Worm (Caenorhabditis elegans) whole organism, L3 larva: ENCODE results near the gene C26B9.1.

Source experiments
- ceh-16 ChIP-seq: sonication (generic microtip); optimal IDR thresholded peaks from 2 replicates; lab custom pipeline; 2017; ENCODE audit warnings: missing biosample characterization, missing genetic modification characterization
- egl-27 ChIP-seq: sonication (generic microtip); optimal IDR thresholded peaks from 4 replicates; lab custom pipeline; 2017; ENCODE audit warnings: missing biosample characterization, missing genetic modification reagents, missing genetic modification characterization
- egl-5 ChIP-seq: fragments of 150-350 bp; optimal IDR thresholded peaks from 2 replicates; lab custom pipeline; 2017; ENCODE audit warnings: missing biosample characterization, missing genetic modification reagents, missing genetic modification characterization, inconsistent platforms
- fkh-2 ChIP-seq: fragments of 150-350 bp; optimal IDR thresholded peaks from 2 replicates; lab custom pipeline; 2014; ENCODE audit warnings: missing biosample characterization, missing genetic modification reagents, missing genetic modification characterization
- lin-39 ChIP-seq: fragments of 150-350 bp; optimal IDR thresholded peaks from 2 replicates; lab custom pipeline; 2018; ENCODE audit warnings: missing biosample characterization, missing genetic modification reagents, missing genetic modification characterization
- nfya-1 ChIP-seq: sonication (generic microtip); optimal IDR thresholded peaks from 2 replicates; lab custom pipeline; 2017; ENCODE audit warnings: missing genetic modification characterization, mild to moderate bottlenecking, missing compliant biosample characterization, antibody characterized with exemption, moderate library complexity; ENCODE audit not compliant: insufficient read depth
- nhr-237 ChIP-seq: fragments of 150-350 bp; optimal IDR thresholded peaks from 2 replicates; lab custom pipeline; 2014; ENCODE audit warnings: missing biosample characterization, missing genetic modification characterization
- skn-1 ChIP-seq: fragments of 150-350 bp; optimal IDR thresholded peaks from 2 replicates; lab custom pipeline; 2014; ENCODE audit warnings: missing biosample characterization, missing genetic modification characterization
- tbx-2 ChIP-seq: sonication (generic microtip); optimal IDR thresholded peaks from 2 replicates; lab custom pipeline; 2016; ENCODE audit warnings: mild to moderate bottlenecking, missing genetic modification characterization, missing compliant biosample characterization
- unc-62 ChIP-seq: fragments of 150-350 bp; sonication (generic microtip); optimal IDR thresholded peaks from 4 replicates; lab custom pipeline; 2014; ENCODE audit warnings: missing biosample characterization, missing genetic modification reagents, missing genetic modification characterization

DNA sequence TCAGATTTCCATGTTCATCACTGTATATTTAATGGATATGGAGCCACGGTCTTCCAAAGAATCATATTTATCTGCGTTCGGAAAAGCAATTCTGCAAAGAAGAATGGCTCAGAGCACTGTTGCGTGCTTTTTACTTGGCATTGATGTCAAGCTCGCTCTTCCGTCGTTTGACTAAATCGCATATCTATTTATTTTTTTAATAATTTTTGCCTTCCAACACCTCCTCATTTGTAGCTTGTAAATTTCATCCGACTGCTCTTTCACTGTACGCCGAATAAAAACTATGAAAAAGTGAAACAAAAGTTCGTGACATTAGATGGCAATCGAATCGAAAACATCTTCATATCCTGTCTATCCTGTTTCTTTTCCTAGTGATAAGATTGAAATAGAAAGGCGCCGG lies 4.5 kb upstream of the C26B9.1 start, which contains the start of gene C26B9.2:
- no peak for TF ChIP-seq unc-62 (GFP tag; lab: Kevin White, UChicago)
- TF ChIP-seq egl-27 (tag; lab: Kevin White, UChicago) = no peak
- TF ChIP-seq ceh-16 (tag; lab: Kevin White, UChicago) = no peak
- no peak for TF ChIP-seq fkh-2 (tag; lab: Kevin White, UChicago)
- no peak for TF ChIP-seq lin-39 (tag; lab: Kevin White, UChicago)
- no peak for TF ChIP-seq tbx-2
- TF ChIP-seq skn-1 (tag; lab: Kevin White, UChicago) = no peak
- no peak for TF ChIP-seq nhr-237 (tag; lab: Kevin White, UChicago)
- TF ChIP-seq egl-5 = no peak
- TF ChIP-seq nfya-1 = no peak
